Fruit fly (Drosophila melanogaster) whole organism, embryonic: ENCODE data around the gene Ocrl.
A peak's percentile ranks its signal among the peaks of the same experiment; 100 is the strongest.

Experiments
- Aef1 ChIP-seq: fragments of 200-800 bp; sonication (Bioruptor generic); IDR thresholded peaks from 3 replicates; pipeline ENCODE4 v1.3.6; 2022; ENCODE audit warnings: missing biosample characterization, missing genetic modification characterization
- Atf3 ChIP-seq: fragments of 200-800 bp; sonication (Bioruptor generic); optimal IDR thresholded peaks from 3 replicates; lab custom pipeline; 2016; ENCODE audit warnings: missing biosample characterization, missing genetic modification characterization
- B-H2 ChIP-seq: fragments of 200-800 bp; sonication (Bioruptor generic); optimal IDR thresholded peaks from 2 replicates; lab custom pipeline; 2018; ENCODE audit warnings: missing biosample characterization, mild to moderate bottlenecking, missing genetic modification characterization
- Blimp-1 ChIP-seq: fragments of 200-800 bp; sonication (Bioruptor generic); optimal IDR thresholded peaks from 3 replicates; lab custom pipeline; 2018; ENCODE audit warnings: missing biosample characterization, missing genetic modification characterization, mild to moderate bottlenecking, moderate library complexity, missing genetic modification reagents
- CG10462 ChIP-seq: fragments of 200-800 bp; sonication (Bioruptor generic); optimal IDR thresholded peaks from 2 replicates; lab custom pipeline; 2016; ENCODE audit warnings: missing biosample characterization, missing genetic modification characterization
- CG12769 ChIP-seq: fragments of 200-800 bp; sonication (Bioruptor generic); optimal IDR thresholded peaks from 2 replicates; lab custom pipeline; 2019; ENCODE audit warnings: missing biosample characterization, mild to moderate bottlenecking, missing genetic modification characterization, moderate library complexity
- CG15011 ChIP-seq: fragments of 200-800 bp; sonication (Bioruptor generic); optimal IDR thresholded peaks from 3 replicates; lab custom pipeline; 2018; ENCODE audit warnings: missing biosample characterization, mild to moderate bottlenecking, missing genetic modification characterization
- CG1603 ChIP-seq: fragments of 200-800 bp; sonication (Bioruptor generic); optimal IDR thresholded peaks from 2 replicates; lab custom pipeline; 2019; ENCODE audit warnings: missing biosample characterization, mild to moderate bottlenecking, missing genetic modification characterization, moderate library complexity
- CG17829 ChIP-seq: fragments of 200-800 bp; optimal IDR thresholded peaks from 2 replicates; lab custom pipeline; 2019; ENCODE audit warnings: missing biosample characterization, mild to moderate bottlenecking, missing genetic modification characterization, moderate library complexity
- CG1832 ChIP-seq: fragments of 200-800 bp; sonication (Bioruptor generic); optimal IDR thresholded peaks from 2 replicates; lab custom pipeline; 2017; ENCODE audit warnings: missing biosample characterization, mild to moderate bottlenecking, missing genetic modification characterization, inconsistent platforms
- CG18599 ChIP-seq: fragments of 200-800 bp; sonication (Bioruptor generic); optimal IDR thresholded peaks from 3 replicates; lab custom pipeline; 2017; ENCODE audit warnings: missing biosample characterization, missing genetic modification characterization, mild to moderate bottlenecking, moderate library complexity, missing genetic modification reagents
- CG3281 ChIP-seq: fragments of 200-800 bp; sonication (Bioruptor generic); optimal IDR thresholded peaks from 3 replicates; lab custom pipeline; 2017; ENCODE audit warnings: missing biosample characterization, mild to moderate bottlenecking, missing genetic modification characterization
- CG34376 ChIP-seq: fragments of 200-800 bp; sonication (Bioruptor generic); optimal IDR thresholded peaks from 2 replicates; lab custom pipeline; 2018; ENCODE audit warnings: missing biosample characterization, mild to moderate bottlenecking, missing genetic modification characterization
- CG6272 ChIP-seq: fragments of 200-800 bp; sonication (Bioruptor generic); IDR thresholded peaks from 2 replicates; pipeline ENCODE4 v1.3.6; 2022; ENCODE audit warnings: missing biosample characterization, missing genetic modification characterization
- CoRest ChIP-seq: fragments of 200-800 bp; sonication (Bioruptor generic); optimal IDR thresholded peaks from 3 replicates; lab custom pipeline; 2018; ENCODE audit warnings: missing biosample characterization, mild to moderate bottlenecking, missing genetic modification characterization, moderate library complexity
- D ChIP-seq, 2 experiments: fragments of 200-800 bp in 1 of 2; fragments of >200 bp in 1 of 2; sonication (Bioruptor generic) in 1 of 2; optimal IDR thresholded peaks; 2 replicates in 1 of 2; 3 replicates in 1 of 2; lab custom pipeline; 2017; ENCODE audit warnings: mild to moderate bottlenecking in 1 of 2, missing biosample characterization in 1 of 2, missing genetic modification characterization in 1 of 2, missing genetic modification reagents in 1 of 2
- D19A ChIP-seq: fragments of 200-800 bp; optimal IDR thresholded peaks from 3 replicates; lab custom pipeline; 2019; ENCODE audit warnings: missing biosample characterization, mild to moderate bottlenecking, missing genetic modification characterization, moderate library complexity
- Dp ChIP-seq: fragments of 200-800 bp; sonication (Bioruptor generic); optimal IDR thresholded peaks from 2 replicates; lab custom pipeline; 2018; ENCODE audit warnings: missing biosample characterization, mild to moderate bottlenecking, missing genetic modification characterization, moderate library complexity
- E2f1 ChIP-seq: fragments of 200-800 bp; sonication (Bioruptor generic); IDR thresholded peaks from 2 replicates; pipeline ENCODE4 v1.3.6; 2022; ENCODE audit warnings: missing biosample characterization, missing genetic modification characterization
- Fer3 ChIP-seq: fragments of 200-800 bp; sonication (Bioruptor generic); optimal IDR thresholded peaks from 2 replicates; lab custom pipeline; 2018; ENCODE audit warnings: missing biosample characterization, mild to moderate bottlenecking, missing genetic modification characterization, moderate library complexity
- HmgD ChIP-seq: fragments of 200-800 bp; sonication (Bioruptor generic); optimal IDR thresholded peaks from 3 replicates; lab custom pipeline; 2016; ENCODE audit warnings: missing biosample characterization, missing genetic modification characterization
- MESR4 ChIP-seq: fragments of 200-800 bp; sonication (Bioruptor generic); optimal IDR thresholded peaks from 2 replicates; lab custom pipeline; 2018; ENCODE audit warnings: missing biosample characterization, mild to moderate bottlenecking, missing genetic modification characterization, moderate library complexity
- Med ChIP-seq: fragments of 200-800 bp; sonication (Bioruptor generic); peaks from one replicate; lab custom pipeline; 2016; ENCODE audit warnings: missing biosample characterization, missing genetic modification characterization, mild to moderate bottlenecking, inconsistent platforms, moderate library complexity
- Ptx1 ChIP-seq: fragments of 200-800 bp; sonication (Bioruptor generic); IDR thresholded peaks from 2 replicates; pipeline ENCODE4 v1.3.6; 2022; ENCODE audit warnings: missing biosample characterization, missing genetic modification characterization
- Spps ChIP-seq: fragments of 200-800 bp; sonication (Bioruptor generic); optimal IDR thresholded peaks from 2 replicates; lab custom pipeline; 2018; ENCODE audit warnings: missing biosample characterization, mild to moderate bottlenecking, missing genetic modification characterization
- Stat92E ChIP-seq, 3 experiments: fragments of >200 bp in 2 of 3; fragments of 200-800 bp in 1 of 3; sonication (Bioruptor generic) in 1 of 3; optimal IDR thresholded peaks; 2 replicates each; lab custom pipeline; 2017 to 2019; ENCODE audit warnings: missing biosample characterization in 3 of 3, missing genetic modification characterization in 3 of 3, mild to moderate bottlenecking in 1 of 3, moderate library complexity in 1 of 3
- ab ChIP-seq: fragments of 200-800 bp; sonication (Bioruptor generic); optimal IDR thresholded peaks from 2 replicates; lab custom pipeline; 2016; ENCODE audit warnings: missing biosample characterization, missing genetic modification characterization
- ase ChIP-seq: fragments of 200-800 bp; sonication (Bioruptor generic); IDR thresholded peaks from 3 replicates; pipeline ENCODE4 v1.3.6; 2022; ENCODE audit warnings: missing biosample characterization, missing genetic modification characterization
- ash1 ChIP-seq: fragments of 200-800 bp; sonication (Bioruptor generic); optimal IDR thresholded peaks from 2 replicates; lab custom pipeline; 2018; ENCODE audit warnings: missing biosample characterization, mild to moderate bottlenecking, missing genetic modification characterization
- bsh ChIP-seq, 2 experiments: fragments of 200-800 bp; sonication (Bioruptor generic); optimal IDR thresholded peaks; 2 replicates each; lab custom pipeline; 2017 to 2018; ENCODE audit warnings: mild to moderate bottlenecking in 2 of 2, missing biosample characterization in 2 of 2, missing genetic modification characterization in 2 of 2, moderate library complexity in 1 of 2
- cad ChIP-seq: fragments of >200 bp; optimal IDR thresholded peaks from 2 replicates; lab custom pipeline; 2017; ENCODE audit warnings: missing biosample characterization, missing genetic modification characterization
- chinmo ChIP-seq: fragments of 200-800 bp; sonication (Bioruptor generic); IDR thresholded peaks from 4 replicates; pipeline ENCODE4 v1.3.6; 2022; ENCODE audit warnings: missing biosample characterization, missing genetic modification characterization; ENCODE audit not compliant: partially characterized antibody
- ems ChIP-seq: fragments of 200-800 bp; sonication (Bioruptor generic); optimal IDR thresholded peaks from 3 replicates; lab custom pipeline; 2016; ENCODE audit warnings: missing biosample characterization, missing genetic modification characterization
- ind ChIP-seq: fragments of 200-800 bp; sonication (Bioruptor generic); optimal IDR thresholded peaks from 3 replicates; lab custom pipeline; 2016; ENCODE audit warnings: missing biosample characterization, missing genetic modification characterization
- lola ChIP-seq, 3 experiments: fragments of >200 bp in 2 of 3; fragments of 200-800 bp in 1 of 3; sonication (Bioruptor generic) in 1 of 3; optimal IDR thresholded peaks; 2 replicates each; lab custom pipeline; 2017 to 2019; ENCODE audit warnings: missing biosample characterization in 3 of 3, missing genetic modification characterization in 3 of 3, mild to moderate bottlenecking in 1 of 3, moderate library complexity in 1 of 3
- nerfin-1 ChIP-seq: fragments of 200-800 bp; sonication (Bioruptor generic); optimal IDR thresholded peaks from 3 replicates; lab custom pipeline; 2019; ENCODE audit warnings: missing biosample characterization, mild to moderate bottlenecking, missing genetic modification characterization, moderate library complexity
- nmo ChIP-seq: fragments of 200-800 bp; sonication (Bioruptor generic); optimal IDR thresholded peaks from 2 replicates; lab custom pipeline; 2018; ENCODE audit warnings: missing biosample characterization, mild to moderate bottlenecking, missing genetic modification characterization, moderate library complexity
- nom ChIP-seq: fragments of 200-800 bp; sonication (Bioruptor generic); optimal IDR thresholded peaks from 2 replicates; lab custom pipeline; 2017; ENCODE audit warnings: missing biosample characterization, missing genetic modification characterization, mild to moderate bottlenecking, moderate library complexity, missing genetic modification reagents
- p53 ChIP-seq: fragments of 200-800 bp; sonication (Bioruptor generic); optimal IDR thresholded peaks from 2 replicates; lab custom pipeline; 2016; ENCODE audit warnings: missing biosample characterization, missing genetic modification characterization
- row ChIP-seq: fragments of 200-800 bp; sonication (Bioruptor generic); IDR thresholded peaks from 3 replicates; pipeline ENCODE4 v1.3.6; 2022; ENCODE audit warnings: missing biosample characterization, missing genetic modification characterization
- schlank ChIP-seq: fragments of 200-800 bp; sonication (Bioruptor generic); optimal IDR thresholded peaks from 2 replicates; lab custom pipeline; 2018; ENCODE audit warnings: missing biosample characterization, mild to moderate bottlenecking, missing genetic modification characterization
- scrt ChIP-seq: fragments of 200-800 bp; sonication (Bioruptor generic); optimal IDR thresholded peaks from 2 replicates; lab custom pipeline; 2018; ENCODE audit warnings: missing biosample characterization, mild to moderate bottlenecking, missing genetic modification characterization, moderate library complexity
- sens ChIP-seq: fragments of 200-800 bp; sonication (Bioruptor generic); peaks from one replicate; lab custom pipeline; 2016; ENCODE audit warnings: missing biosample characterization, missing genetic modification characterization
- shn ChIP-seq: fragments of 200-800 bp; sonication (Bioruptor generic); optimal IDR thresholded peaks from 3 replicates; lab custom pipeline; 2016; ENCODE audit warnings: missing biosample characterization, missing genetic modification characterization
- tna ChIP-seq: fragments of 200-800 bp; sonication (Bioruptor generic); IDR thresholded peaks from 2 replicates; pipeline ENCODE4 v1.3.6; 2022; ENCODE audit warnings: missing biosample characterization, missing genetic modification characterization; ENCODE audit not compliant: partially characterized antibody
- ttk ChIP-seq: fragments of 200-800 bp; sonication (Bioruptor generic); IDR thresholded peaks from 2 replicates; pipeline ENCODE4 v2.1.2; 2022; ENCODE audit warnings: missing biosample characterization, missing genetic modification characterization
- twi ChIP-seq: fragments of 200-800 bp; optimal IDR thresholded peaks from 2 replicates; lab custom pipeline; 2019; ENCODE audit warnings: missing biosample characterization, mild to moderate bottlenecking, missing genetic modification characterization, moderate library complexity
- zen2 ChIP-seq: fragments of 200-800 bp; sonication (Bioruptor generic); IDR thresholded peaks from 3 replicates; pipeline ENCODE4 v1.3.6; 2022; ENCODE audit warnings: missing biosample characterization, missing genetic modification characterization; ENCODE audit not compliant: partially characterized antibody

Gene Ocrl

DNA sequence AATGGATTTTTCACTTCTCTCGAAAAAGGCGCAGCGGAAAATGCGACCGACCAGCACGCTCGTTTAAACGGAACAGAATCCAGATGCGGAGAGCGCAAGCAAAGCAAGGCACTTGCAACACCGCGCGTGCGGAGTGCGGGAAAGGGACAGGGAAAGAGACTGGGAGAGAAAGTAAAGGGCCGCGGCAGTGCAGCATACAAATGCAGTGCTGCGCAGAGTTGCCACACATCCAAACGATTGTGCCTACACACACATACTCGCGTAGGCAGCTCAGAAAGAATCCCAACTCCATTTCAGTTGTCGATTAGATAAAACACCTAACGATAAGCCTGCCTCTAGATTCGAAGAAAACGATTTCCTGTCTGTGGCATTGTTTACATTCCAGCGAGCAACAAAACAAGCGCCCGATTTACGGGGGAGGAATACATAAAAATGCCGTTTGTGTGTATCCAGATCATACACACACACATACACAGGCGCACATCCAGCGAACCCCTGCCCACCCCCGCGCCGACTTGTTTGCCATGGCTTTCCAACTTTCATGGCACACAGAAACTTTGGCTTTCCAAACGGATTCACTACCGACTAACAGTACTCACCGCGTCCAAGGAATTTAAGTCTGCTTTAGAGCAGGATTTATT is 23.2 kb upstream of the Ocrl start (continued):
- peak; percentile 77 for TF ChIP-seq sens (GFP tag; lab: Kevin White, UChicago)
- TF ChIP-seq ase (GFP tag; lab: Robert Waterston, UW), result no peak
- TF ChIP-seq chinmo, result 0 out of 4 replicates have a peak, but pooled peaks have one; percentile 60
- peak; percentile 15 for TF ChIP-seq CG3281 (GFP tag; lab: Kevin White, UChicago)
- TF ChIP-seq nerfin-1, result peak; percentile 89
- peak; percentile 30 for TF ChIP-seq CG1832 (GFP tag; lab: Kevin White, UChicago)
- peak; percentile 37 for TF ChIP-seq D (optimal IDR thresholded peaks at IDR 0.05; lab: Kevin White, UChicago)
- no peak for TF ChIP-seq D (GFP tag; optimal IDR thresholded peaks at IDR 0.05; lab: Kevin White, UChicago)
- no peak for TF ChIP-seq ab (GFP tag; lab: Kevin White, UChicago)
- no peak for TF ChIP-seq D19A (tag; lab: Kevin White, UChicago)
- peak; percentile 81 for TF ChIP-seq CG12769
- no peak for TF ChIP-seq CG15011 (GFP tag; lab: Kevin White, UChicago)
- TF ChIP-seq CG18599, result peak; percentile 2
- TF ChIP-seq MESR4, result peak; percentile 82
- TF ChIP-seq Atf3 (GFP tag; lab: Kevin White, UChicago), result no peak
- peak; percentile 43 for TF ChIP-seq nom (GFP tag; lab: Kevin White, UChicago)
- no peak for TF ChIP-seq Fer3 (tag; lab: Kevin White, UChicago)
- peak; percentile 74 for TF ChIP-seq Med (GFP tag; lab: Kevin White, UChicago)
- TF ChIP-seq twi (tag; lab: Kevin White, UChicago), result peak; percentile 15
- peak; percentile 37 for TF ChIP-seq CG17829 (tag; lab: Kevin White, UChicago)
- TF ChIP-seq p53, result no peak
- peak in 1 of 2 experiments; percentile 5 for TF ChIP-seq bsh (GFP tag; optimal IDR thresholded peaks at IDR 0.05; lab: Kevin White, UChicago)
- no peak for TF ChIP-seq Aef1 (GFP tag; lab: Robert Waterston, UW)
- no peak for TF ChIP-seq lola (GFP tag; optimal IDR thresholded peaks at IDR 0.05; lab: Kevin White, UChicago)
- TF ChIP-seq tna (GFP tag; lab: Robert Waterston, UW), result no peak
- TF ChIP-seq Ptx1 (GFP tag; lab: Robert Waterston, UW), result peak; percentile 23; the same call in 1 of the 2 replicates
- TF ChIP-seq HmgD, result peak; percentile 1
- TF ChIP-seq ash1 (GFP tag; lab: Kevin White, UChicago), result no peak
- peak; percentile 32 for TF ChIP-seq scrt
- peak; percentile 16 for TF ChIP-seq CG34376 (GFP tag; lab: Kevin White, UChicago)
- no peak for TF ChIP-seq nmo (GFP tag; lab: Kevin White, UChicago)
- TF ChIP-seq E2f1 (GFP tag; lab: Robert Waterston, UW), result no peak
- no peak for TF ChIP-seq CG1603 (tag; lab: Kevin White, UChicago)

DNA sequence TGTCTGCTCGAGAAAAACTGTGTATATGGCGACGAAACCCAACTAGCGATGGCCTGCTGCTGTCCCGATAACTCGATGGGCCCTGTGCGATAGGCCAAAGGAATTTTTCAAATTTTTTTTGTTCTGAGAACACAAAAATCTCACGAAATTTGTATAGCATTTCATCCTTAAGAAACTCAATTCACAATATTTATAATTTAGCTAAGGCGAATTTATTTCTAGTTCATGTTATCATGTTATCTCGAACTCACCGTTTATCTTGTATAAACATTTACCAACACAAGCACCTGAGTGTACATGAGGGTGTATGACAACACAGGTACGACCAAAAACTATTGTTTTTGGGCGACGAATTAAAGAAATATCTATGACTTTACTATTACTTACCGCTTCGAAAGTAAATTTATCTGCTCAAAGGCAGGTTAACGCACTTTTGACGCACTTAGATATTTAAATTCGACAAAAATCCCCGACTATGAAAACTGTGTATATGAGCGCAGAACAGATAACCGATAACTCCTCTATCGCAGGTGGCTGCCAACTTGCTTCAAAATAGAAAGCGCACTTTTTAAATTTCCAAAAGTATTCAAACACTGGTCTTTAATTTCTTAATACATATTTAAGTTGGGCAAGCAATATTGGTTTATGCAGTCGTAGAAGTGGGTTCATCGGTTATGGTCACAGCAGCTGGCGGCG is 22.5 kb upstream of the Ocrl start, which contains the start of gene arm:
Gene arm (minus strand): TSS at position 524 of the 696 bp plus-strand sequence.
- TF ChIP-seq ems (GFP tag; lab: Kevin White, UChicago) (no peak), cad (GFP tag; lab: Kevin White, UChicago) (no peak), CG10462 (GFP tag; lab: Kevin White, UChicago) (no peak), CG6272 (GFP tag; lab: Robert Waterston, UW) (no peak), CoRest (tag; lab: Kevin White, UChicago) (peak; percentile 4), Spps (no peak), zen2 (GFP tag; lab: Robert Waterston, UW) (no peak), ind (no peak), ttk (GFP tag; lab: Robert Waterston, UW) (no peak), shn (GFP tag; lab: Kevin White, UChicago) (no peak), row (peak; percentile 38; the same call in 2 of the 3 replicates), Blimp-1 (GFP tag; lab: Kevin White, UChicago) (no peak), Dp (GFP tag; lab: Kevin White, UChicago) (peak; percentile 82), Stat92E (GFP tag; optimal IDR thresholded peaks at IDR 0.05; lab: Kevin White, UChicago) (no peak), schlank (tag; lab: Kevin White, UChicago) (no peak), B-H2 (GFP tag; lab: Kevin White, UChicago) (no peak)
